Fruit fly (Drosophila melanogaster) Kc167 (cell line): ENCODE data around the gene CG17105.

Source experiments
- Myc ChIP-seq: fragments of >200 bp; optimal IDR thresholded peaks from 2 replicates; lab custom pipeline; 2017; ENCODE audit warnings: missing external identifiers
- Sin3A ChIP-seq: fragments of >200 bp; optimal IDR thresholded peaks from 2 replicates; lab custom pipeline; 2018; ENCODE audit warnings: missing external identifiers
- h ChIP-seq: fragments of >200 bp; optimal IDR thresholded peaks from 3 replicates; lab custom pipeline; 2018; ENCODE audit warnings: missing external identifiers
- insv ChIP-seq: fragments of >200 bp; optimal IDR thresholded peaks from 3 replicates; lab custom pipeline; 2018; ENCODE audit warnings: missing external identifiers
- psq ChIP-seq: fragments of >200 bp; optimal IDR thresholded peaks from 2 replicates; lab custom pipeline; 2017; ENCODE audit warnings: missing external identifiers
- ttk ChIP-seq: sonication (Bioruptor generic); optimal IDR thresholded peaks from 2 replicates; lab custom pipeline; 2017; ENCODE audit warnings: missing external identifiers

DNA sequence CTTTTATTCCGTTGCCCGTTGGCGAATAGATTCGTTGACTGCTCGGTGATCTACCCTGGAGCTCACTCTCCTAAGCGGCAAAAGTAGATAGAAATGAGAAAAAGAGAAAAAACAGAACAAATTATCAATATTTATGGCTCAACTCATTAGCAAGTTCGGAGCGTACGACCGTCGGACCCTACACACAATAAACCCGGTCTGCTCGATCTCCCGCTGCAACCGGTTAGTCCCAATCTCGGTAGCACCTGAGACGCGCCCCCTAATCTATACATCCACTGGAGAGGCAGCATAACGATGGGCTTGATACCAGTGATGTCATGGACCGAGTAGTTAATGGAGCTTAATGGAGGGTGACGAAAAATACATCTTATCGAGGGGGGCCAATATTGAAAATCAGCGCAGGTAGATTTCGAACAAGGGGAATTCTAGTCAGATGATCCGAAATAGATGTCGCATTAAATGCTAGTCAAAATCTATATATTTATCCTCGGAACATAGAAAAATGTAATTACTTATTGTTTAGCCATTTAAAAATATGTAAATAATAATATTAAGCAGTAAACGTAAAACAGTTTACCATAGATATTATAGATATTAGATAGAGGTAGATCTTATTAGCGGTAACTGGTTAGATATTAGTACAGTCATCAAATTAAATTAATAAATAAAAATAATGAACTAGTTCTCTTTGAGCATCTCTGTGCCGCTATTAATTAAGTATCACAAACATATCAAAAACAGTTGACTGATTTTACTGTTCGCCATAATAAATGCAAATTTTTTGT, 6.4 kb downstream of the CG17105 start, which contains the start of gene CG7296:
- TF ChIP-seq ttk (lab: Kevin White, UChicago) (no peak), psq (no peak), Sin3A (lab: Kevin White, UChicago) (no peak), insv (lab: Kevin White, UChicago) (no peak), h (lab: Kevin White, UChicago) (no peak), Myc (lab: Kevin White, UChicago) (no peak)
